Worm (Caenorhabditis elegans) whole organism, young adult: Measurements from ENCODE around the gene Y45G5AM.6.

Experiments used
- B0336.3 ChIP-seq: fragments of 200-800 bp; sonication (Bioruptor generic); IDR thresholded peaks from 2 replicates; pipeline ENCODE4 v1.3.6; 2022; ENCODE audit warnings: missing genetic modification characterization, missing compliant biosample characterization
- F10E7.11 ChIP-seq: sonication (generic microtip); optimal IDR thresholded peaks from 2 replicates; lab custom pipeline; 2017; ENCODE audit warnings: mild to moderate bottlenecking, missing genetic modification characterization, moderate library complexity, missing compliant biosample characterization
- F33H1.4 ChIP-seq: fragments of 200-800 bp; sonication (Bioruptor generic); IDR thresholded peaks from 2 replicates; pipeline ENCODE4 v1.3.6; 2022; ENCODE audit warnings: missing genetic modification reagents, missing genetic modification characterization, missing compliant biosample characterization
- K11D2.4 ChIP-seq: fragments of 200-800 bp; sonication (Bioruptor generic); IDR thresholded peaks from 2 replicates; pipeline ENCODE4 v1.3.6; 2022; ENCODE audit warnings: missing genetic modification reagents, missing genetic modification characterization, missing compliant biosample characterization
- K12H6.12 ChIP-seq: fragments of 200-800 bp; sonication (Bioruptor generic); optimal IDR thresholded peaks from 2 replicates; lab custom pipeline; 2018; ENCODE audit warnings: mild to moderate bottlenecking, missing genetic modification characterization, missing compliant biosample characterization
- Y95B8A.8 ChIP-seq: fragments of 200-800 bp; sonication (Bioruptor generic); IDR thresholded peaks from 2 replicates; pipeline ENCODE4 v1.3.6; 2022; ENCODE audit warnings: missing genetic modification reagents, missing genetic modification characterization, missing compliant biosample characterization
- attf-5 ChIP-seq: fragments of 200-800 bp; sonication (Bioruptor generic); optimal IDR thresholded peaks from 2 replicates; lab custom pipeline; 2018; ENCODE audit warnings: mild to moderate bottlenecking, missing genetic modification characterization, missing compliant biosample characterization
- cebp-1 ChIP-seq, 2 experiments: fragments of 200-800 bp in 1 of 2; sonication (Bioruptor generic) in 1 of 2; sonication (generic microtip) in 1 of 2; IDR thresholded peaks in 1 of 2; optimal IDR thresholded peaks in 1 of 2; 2 replicates each; pipeline versions ENCODE4 v1.3.6 to Lab custom; 2017 to 2022; ENCODE audit warnings: missing compliant biosample characterization in 2 of 2, missing genetic modification characterization in 2 of 2, mild to moderate bottlenecking in 1 of 2, missing genetic modification reagents in 1 of 2, moderate library complexity in 1 of 2
- ceh-100 ChIP-seq: fragments of 200-800 bp; sonication (Bioruptor generic); IDR thresholded peaks from 2 replicates; pipeline ENCODE4 v1.3.6; 2022; ENCODE audit warnings: missing genetic modification reagents, missing genetic modification characterization, missing compliant biosample characterization
- ceh-27 ChIP-seq: fragments of 200-800 bp; sonication (Bioruptor generic); optimal IDR thresholded peaks from 2 replicates; lab custom pipeline; 2018; ENCODE audit warnings: mild to moderate bottlenecking, missing genetic modification characterization, moderate library complexity, missing compliant biosample characterization
- dox-1 ChIP-seq: fragments of 200-800 bp; sonication (Bioruptor generic); IDR thresholded peaks from 2 replicates; pipeline ENCODE4 v1.3.6; 2022; ENCODE audit warnings: missing genetic modification reagents, missing genetic modification characterization, missing compliant biosample characterization
- efl-1 ChIP-seq: fragments of 150-350 bp; optimal IDR thresholded peaks from 2 replicates; lab custom pipeline; 2014; ENCODE audit warnings: missing biosample characterization, missing genetic modification reagents, missing genetic modification characterization
- egl-18 ChIP-seq: fragments of 200-800 bp; sonication (Bioruptor generic); IDR thresholded peaks from 2 replicates; pipeline ENCODE4 v1.3.6; 2022; ENCODE audit warnings: missing genetic modification reagents, missing genetic modification characterization, missing compliant biosample characterization
- hmg-1.2 ChIP-seq: fragments of 200-800 bp; sonication (Bioruptor generic); IDR thresholded peaks from 2 replicates; pipeline ENCODE4 v1.3.6; 2022; ENCODE audit warnings: missing genetic modification reagents, missing genetic modification characterization, missing compliant biosample characterization
- lin-35 ChIP-seq, 3 experiments: fragments of 150-350 bp in 2 of 3; sonication (generic microtip) in 1 of 3; optimal IDR thresholded peaks; 2 replicates each; lab custom pipeline; 2014 to 2018; ENCODE audit warnings: missing biosample characterization in 3 of 3, missing genetic modification characterization in 3 of 3, missing genetic modification reagents in 3 of 3
- lin-40 ChIP-seq: sonication (generic microtip); optimal IDR thresholded peaks from 2 replicates; lab custom pipeline; 2016; ENCODE audit warnings: missing genetic modification characterization, mild to moderate bottlenecking, missing compliant biosample characterization, missing genotype, missing genetic modification reagents
- lin-54 ChIP-seq: fragments of 200-800 bp; sonication (Bioruptor generic); optimal IDR thresholded peaks from 2 replicates; lab custom pipeline; 2018; ENCODE audit warnings: mild to moderate bottlenecking, missing genetic modification characterization, missing compliant biosample characterization
- lir-1 ChIP-seq: fragments of 200-800 bp; sonication (Bioruptor generic); conservative IDR thresholded peaks from 2 replicates; pipeline ENCODE4 v1.3.6; 2022; ENCODE audit warnings: missing genetic modification reagents, missing genetic modification characterization, missing compliant biosample characterization
- lsl-1 ChIP-seq: fragments of 200-800 bp; sonication (Bioruptor generic); optimal IDR thresholded peaks from 2 replicates; lab custom pipeline; 2018; ENCODE audit warnings: mild to moderate bottlenecking, missing genetic modification characterization, moderate library complexity, missing compliant biosample characterization
- lsy-27 ChIP-seq: sonication (generic microtip); optimal IDR thresholded peaks from 2 replicates; lab custom pipeline; 2017; ENCODE audit warnings: missing genetic modification characterization, mild to moderate bottlenecking, missing compliant biosample characterization, antibody characterized with exemption, missing genotype, borderline replicate concordance; ENCODE audit not compliant: insufficient read depth
- madf-6 ChIP-seq: fragments of 200-800 bp; sonication (Bioruptor generic); IDR thresholded peaks from 2 replicates; pipeline ENCODE4 v1.3.6; 2022; ENCODE audit warnings: missing genetic modification reagents, missing genetic modification characterization, missing compliant biosample characterization
- mcd-1 ChIP-seq: fragments of 200-800 bp; sonication (Bioruptor generic); IDR thresholded peaks from 2 replicates; pipeline ENCODE4 v1.3.6; 2022; ENCODE audit warnings: missing genetic modification reagents, missing genetic modification characterization, missing compliant biosample characterization
- mel-28 ChIP-seq: sonication (generic microtip); optimal IDR thresholded peaks from 2 replicates; lab custom pipeline; 2016; ENCODE audit warnings: borderline replicate concordance, mild to moderate bottlenecking, missing genetic modification characterization, missing compliant biosample characterization
- nfya-1 ChIP-seq: sonication (generic microtip); optimal IDR thresholded peaks from 2 replicates; lab custom pipeline; 2017; ENCODE audit warnings: antibody characterized with exemption, missing compliant biosample characterization, missing genetic modification characterization, borderline replicate concordance; ENCODE audit not compliant: insufficient read depth
- nfyb-1 ChIP-seq: fragments of 200-800 bp; sonication (Bioruptor generic); IDR thresholded peaks from 2 replicates; pipeline ENCODE4 v1.3.6; 2022; ENCODE audit warnings: missing genetic modification reagents, missing genetic modification characterization, missing compliant biosample characterization
- nhr-120 ChIP-seq: fragments of 200-800 bp; sonication (Bioruptor generic); IDR thresholded peaks from 2 replicates; pipeline ENCODE4 v1.3.6; 2022; ENCODE audit warnings: missing genetic modification characterization, missing compliant biosample characterization
- nhr-80 ChIP-seq: sonication (generic microtip); optimal IDR thresholded peaks from 2 replicates; lab custom pipeline; 2016; ENCODE audit warnings: missing genetic modification characterization, missing compliant biosample characterization
- nhr-90 ChIP-seq: sonication (generic microtip); optimal IDR thresholded peaks from 2 replicates; lab custom pipeline; 2016; ENCODE audit warnings: missing genotype, mild to moderate bottlenecking, missing genetic modification characterization, missing compliant biosample characterization
- pbrm-1 ChIP-seq: fragments of 200-800 bp; sonication (Bioruptor generic); IDR thresholded peaks from 2 replicates; pipeline ENCODE4 v1.3.6; 2022; ENCODE audit warnings: missing genetic modification reagents, missing genetic modification characterization, missing compliant biosample characterization
- rcor-1 ChIP-seq: fragments of 200-800 bp; sonication (Bioruptor generic); IDR thresholded peaks from 2 replicates; pipeline ENCODE4 v1.3.6; 2022; ENCODE audit warnings: missing genetic modification reagents, missing genetic modification characterization, missing compliant biosample characterization
- repo-1 ChIP-seq: sonication (generic microtip); optimal IDR thresholded peaks from 2 replicates; lab custom pipeline; 2017; ENCODE audit warnings: mild to moderate bottlenecking, missing genetic modification characterization, missing compliant biosample characterization
- sdz-38 ChIP-seq: sonication (generic microtip); optimal IDR thresholded peaks from 2 replicates; lab custom pipeline; 2016; ENCODE audit warnings: missing genotype, missing genetic modification characterization, missing compliant biosample characterization
- snpc-1.1 ChIP-seq: sonication (generic microtip); optimal IDR thresholded peaks from 2 replicates; lab custom pipeline; 2017; ENCODE audit warnings: missing genetic modification characterization, mild to moderate bottlenecking, missing compliant biosample characterization, antibody characterized with exemption, moderate library complexity, missing genotype, missing genetic modification reagents; ENCODE audit not compliant: insufficient read depth
- snpc-4 ChIP-seq, 5 experiments: fragments of 150-350 bp in 1 of 5; sonication (generic microtip) in 4 of 5; optimal IDR thresholded peaks; 2 replicates each; lab custom pipeline; 2014 to 2018; ENCODE audit warnings: missing genetic modification characterization in 5 of 5, missing biosample characterization in 3 of 5, antibody characterized with exemption in 2 of 5, mild to moderate bottlenecking in 2 of 5, missing compliant biosample characterization in 2 of 5, missing genotype in 2 of 5, moderate library complexity in 2 of 5, missing genetic modification reagents in 1 of 5
- tbp1 ChIP-seq: fragments of 200-800 bp; sonication (Bioruptor generic); optimal IDR thresholded peaks from 2 replicates; lab custom pipeline; 2018; ENCODE audit warnings: mild to moderate bottlenecking, missing genetic modification characterization, missing compliant biosample characterization
- tbx-9 ChIP-seq: sonication (generic microtip); optimal IDR thresholded peaks from 2 replicates; lab custom pipeline; 2016; ENCODE audit warnings: borderline replicate concordance, missing genetic modification characterization, inconsistent platforms, missing compliant biosample characterization
- tlf-1 ChIP-seq: fragments of 200-800 bp; sonication (Bioruptor generic); optimal IDR thresholded peaks from 2 replicates; lab custom pipeline; 2018; ENCODE audit warnings: mild to moderate bottlenecking, missing genetic modification characterization, missing compliant biosample characterization
- zfh-2 ChIP-seq: fragments of 200-800 bp; sonication (Bioruptor generic); conservative IDR thresholded peaks from 2 replicates; pipeline ENCODE4 v1.3.6; 2022; ENCODE audit warnings: missing genetic modification reagents, missing genetic modification characterization, missing compliant biosample characterization

Y45G5AM.6 gene

ce11 chrV:4157291-4157690, 5.2 kb upstream of the Y45G5AM.6 start (continued):
- no peak for TF ChIP-seq snpc-1.1 (tag; lab: Kevin White, UChicago)

- no peak for TF ChIP-seq F10E7.11
- peak; percentile 59 for TF ChIP-seq zfh-2 (GFP tag; lab: Robert Waterston, UW)
Measured at ce11 chrV:4151400-4151799, 700 bp downstream of the Y45G5AM.6 start.

- TF ChIP-seq hmg-1.2 (GFP tag; lab: Robert Waterston, UW) = no peak
- no peak for TF ChIP-seq lsy-27
- TF ChIP-seq lir-1 (GFP tag; lab: Robert Waterston, UW) = no peak
- TF ChIP-seq efl-1 (GFP tag; lab: Kevin White, UChicago) = no peak
Measured at ce11 chrV:4144205-4144604, 7.9 kb downstream of the Y45G5AM.6 start, which contains the start of gene Y45G5AL.1. Gene Y45G5AL.1 (plus strand): TSS chrV:4144505.

- TF ChIP-seq attf-5 (GFP tag; lab: Kevin White, UChicago) = peak; percentile 56
- TF ChIP-seq nhr-80 (tag; lab: Kevin White, UChicago) = peak; percentile 71
- TF ChIP-seq lir-1 (GFP tag; lab: Robert Waterston, UW) = no peak
- peak; percentile 23 for TF ChIP-seq tbp1 (GFP tag; lab: Kevin White, UChicago)
- TF ChIP-seq ceh-27 (GFP tag; lab: Kevin White, UChicago) = peak; percentile 29
- TF ChIP-seq zfh-2 (GFP tag; lab: Robert Waterston, UW) = no peak; the same call in 1 of the 2 replicates
- 0 out of 2 replicates have a peak, but pooled peaks have one; percentile 31 for TF ChIP-seq pbrm-1 (GFP tag; lab: Robert Waterston, UW)
- peak; percentile 97 for TF ChIP-seq hmg-1.2 (GFP tag; lab: Robert Waterston, UW)
- TF ChIP-seq mel-28 (tag; lab: Kevin White, UChicago) = no peak
- peak; percentile 52; the same call in 1 of the 2 replicates for TF ChIP-seq K11D2.4
- TF ChIP-seq rcor-1 (GFP tag; lab: Robert Waterston, UW) = no peak
- no peak for TF ChIP-seq ceh-100 (GFP tag; lab: Robert Waterston, UW)
- TF ChIP-seq cebp-1 (GFP tag; IDR thresholded peaks at IDR 0.05; lab: Robert Waterston, UW) = no peak
- peak; percentile 59 for TF ChIP-seq cebp-1 (tag; optimal IDR thresholded peaks at IDR 0.05; lab: Kevin White, UChicago)
- TF ChIP-seq madf-6 (GFP tag; lab: Robert Waterston, UW) = peak; percentile 50; the same call in 1 of the 2 replicates
- TF ChIP-seq lin-35 (GFP tag; optimal IDR thresholded peaks at IDR 0.05; lab: Kevin White, UChicago) = peak in 1 of 3 experiments; percentile 47
- peak; percentile 31; the same call in 1 of the 2 replicates for TF ChIP-seq F33H1.4 (GFP tag; lab: Robert Waterston, UW)
- peak; percentile 44 for TF ChIP-seq lin-54
- TF ChIP-seq nfyb-1 (GFP tag; lab: Robert Waterston, UW) = 0 out of 2 replicates have a peak, but pooled peaks have one; percentile 24
- peak; percentile 72 for TF ChIP-seq dox-1 (GFP tag; lab: Robert Waterston, UW)
- TF ChIP-seq lsl-1 (GFP tag; lab: Kevin White, UChicago) = peak; percentile 3
- peak; percentile 78 for TF ChIP-seq lin-40
- peak; percentile 96 for TF ChIP-seq mcd-1 (GFP tag; lab: Robert Waterston, UW)
- no peak for TF ChIP-seq snpc-4 (GFP tag; optimal IDR thresholded peaks at IDR 0.05; lab: Kevin White, UChicago)
- TF ChIP-seq snpc-4 (tag; optimal IDR thresholded peaks at IDR 0.05; lab: Kevin White, UChicago) = peak in 3 of 4 experiments; percentile 7 to 37 (median 23)
- TF ChIP-seq, all 124 proteins: peak for 18
Measured at ce11 chrV:4143034-4143433, 9.1 kb downstream of the Y45G5AM.6 start.

- TF ChIP-seq nfya-1 (tag; lab: Kevin White, UChicago) (no peak), B0336.3 (GFP tag; lab: Robert Waterston, UW) (no peak), F10E7.11 (no peak), tlf-1 (no peak), pbrm-1 (GFP tag; lab: Robert Waterston, UW) (no peak), sdz-38 (tag; lab: Kevin White, UChicago) (no peak), nhr-120 (GFP tag; lab: Robert Waterston, UW) (no peak), K12H6.12 (tag; lab: Kevin White, UChicago) (no peak), repo-1 (tag; lab: Kevin White, UChicago) (no peak), egl-18 (no peak), lsy-27 (no peak), snpc-4 (GFP tag; optimal IDR thresholded peaks at IDR 0.05; lab: Kevin White, UChicago) (no peak), snpc-4 (tag; optimal IDR thresholded peaks at IDR 0.05; lab: Kevin White, UChicago) (no peak), madf-6 (GFP tag; lab: Robert Waterston, UW) (no peak), Y95B8A.8 (GFP tag; lab: Robert Waterston, UW) (no peak), nhr-90 (tag; lab: Kevin White, UChicago) (no peak), tbx-9 (no peak)
Measured at ce11 chrV:4138688-4139087, 13.4 kb downstream of the Y45G5AM.6 start, which contains the start of gene lgc-29. Gene lgc-29 (plus strand): TSS chrV:4138988.
